Fruit fly (Drosophila melanogaster) whole organism, embryonic: Measurements from ENCODE around the gene Gel.
A peak's percentile ranks its signal among the peaks of the same experiment; 100 is the strongest.

ENCODE experiments used
- Adf1 ChIP-seq: fragments of 200-800 bp; sonication (Bioruptor generic); IDR thresholded peaks from 2 replicates; pipeline ENCODE4 v1.3.6; 2022; ENCODE audit warnings: missing biosample characterization, missing genetic modification characterization
- B-H1 ChIP-seq: fragments of 200-800 bp; sonication (Bioruptor generic); IDR thresholded peaks from 3 replicates; pipeline ENCODE4 v1.3.6; 2022; ENCODE audit warnings: missing biosample characterization, missing genetic modification characterization
- BtbVII ChIP-seq: fragments of 200-800 bp; sonication (Bioruptor generic); optimal IDR thresholded peaks from 3 replicates; lab custom pipeline; 2017; ENCODE audit warnings: missing biosample characterization, mild to moderate bottlenecking, missing genetic modification characterization
- CG10267 ChIP-seq: fragments of 200-800 bp; sonication (Bioruptor generic); optimal IDR thresholded peaks from 2 replicates; lab custom pipeline; 2018; ENCODE audit warnings: missing biosample characterization, mild to moderate bottlenecking, missing genetic modification characterization, moderate library complexity
- CG11085 ChIP-seq: fragments of 200-800 bp; sonication (Bioruptor generic); IDR thresholded peaks from 2 replicates; pipeline ENCODE4 v1.3.6; 2022; ENCODE audit warnings: missing biosample characterization, missing genetic modification characterization
- CG11456 ChIP-seq: fragments of 200-800 bp; sonication (Bioruptor generic); IDR thresholded peaks from 3 replicates; pipeline ENCODE4 v1.3.6; 2022; ENCODE audit warnings: missing biosample characterization, missing genetic modification characterization
- CG12299 ChIP-seq: fragments of 200-800 bp; sonication (Bioruptor generic); optimal IDR thresholded peaks from 2 replicates; lab custom pipeline; 2018; ENCODE audit warnings: missing biosample characterization, mild to moderate bottlenecking, missing genetic modification characterization
- CG12744 ChIP-seq: fragments of 200-800 bp; sonication (Bioruptor generic); optimal IDR thresholded peaks from 2 replicates; lab custom pipeline; 2016; ENCODE audit warnings: missing biosample characterization, missing genetic modification characterization
- CG15073 ChIP-seq: fragments of 200-800 bp; sonication (Bioruptor generic); optimal IDR thresholded peaks from 2 replicates; lab custom pipeline; 2016; ENCODE audit warnings: missing biosample characterization, missing genetic modification characterization
- CG16813 ChIP-seq: fragments of 200-800 bp; sonication (Bioruptor generic); IDR thresholded peaks from 3 replicates; pipeline ENCODE4 v1.3.6; 2022; ENCODE audit warnings: missing biosample characterization, missing genetic modification characterization; ENCODE audit not compliant: partially characterized antibody
- CG17328 ChIP-seq: fragments of 200-800 bp; sonication (Bioruptor generic); IDR thresholded peaks from 2 replicates; pipeline ENCODE4 v1.3.6; 2022; ENCODE audit warnings: missing biosample characterization, missing genetic modification characterization
- CG31441 ChIP-seq: fragments of 200-800 bp; sonication (Bioruptor generic); IDR thresholded peaks from 2 replicates; pipeline ENCODE4 v1.3.6; 2022; ENCODE audit warnings: missing biosample characterization, missing genetic modification characterization
- CG34376 ChIP-seq: fragments of 200-800 bp; sonication (Bioruptor generic); optimal IDR thresholded peaks from 2 replicates; lab custom pipeline; 2018; ENCODE audit warnings: missing biosample characterization, mild to moderate bottlenecking, missing genetic modification characterization
- CG6689 ChIP-seq: fragments of 200-800 bp; sonication (Bioruptor generic); IDR thresholded peaks from 2 replicates; pipeline ENCODE4 v1.3.6; 2022; ENCODE audit warnings: missing biosample characterization, missing genetic modification characterization
- CG8944 ChIP-seq: fragments of 200-800 bp; sonication (Bioruptor generic); optimal IDR thresholded peaks from 3 replicates; lab custom pipeline; 2016; ENCODE audit warnings: missing biosample characterization, missing genetic modification characterization
- CG9215 ChIP-seq: fragments of 200-800 bp; sonication (Bioruptor generic); IDR thresholded peaks from 2 replicates; pipeline ENCODE4 v1.3.6; 2022; ENCODE audit warnings: missing biosample characterization, missing genetic modification characterization
- CG9437 ChIP-seq: fragments of 200-800 bp; sonication (Bioruptor generic); optimal IDR thresholded peaks from 2 replicates; lab custom pipeline; 2018; ENCODE audit warnings: missing biosample characterization, mild to moderate bottlenecking, missing genetic modification characterization
- CoRest ChIP-seq: fragments of 200-800 bp; sonication (Bioruptor generic); optimal IDR thresholded peaks from 3 replicates; lab custom pipeline; 2018; ENCODE audit warnings: missing biosample characterization, mild to moderate bottlenecking, missing genetic modification characterization, moderate library complexity
- Dp ChIP-seq: fragments of 200-800 bp; sonication (Bioruptor generic); optimal IDR thresholded peaks from 2 replicates; lab custom pipeline; 2018; ENCODE audit warnings: missing biosample characterization, mild to moderate bottlenecking, missing genetic modification characterization, moderate library complexity
- ERR ChIP-seq: fragments of 200-800 bp; sonication (Bioruptor generic); optimal IDR thresholded peaks from 2 replicates; lab custom pipeline; 2016; ENCODE audit warnings: missing biosample characterization, missing genetic modification characterization
- Fer1 ChIP-seq: fragments of 200-800 bp; sonication (Bioruptor generic); optimal IDR thresholded peaks from 2 replicates; lab custom pipeline; 2017; ENCODE audit warnings: missing biosample characterization, mild to moderate bottlenecking, missing genetic modification characterization
- Hr51 ChIP-seq, 2 experiments: fragments of 200-800 bp; sonication (Bioruptor generic); optimal IDR thresholded peaks; 2 replicates in 1 of 2; 3 replicates in 1 of 2; lab custom pipeline; 2016 to 2018; ENCODE audit warnings: missing biosample characterization in 2 of 2, missing genetic modification characterization in 2 of 2, mild to moderate bottlenecking in 1 of 2, moderate library complexity in 1 of 2
- MTF-1 ChIP-seq: fragments of 200-800 bp; sonication (Bioruptor generic); optimal IDR thresholded peaks from 2 replicates; lab custom pipeline; 2018; ENCODE audit warnings: missing biosample characterization, mild to moderate bottlenecking, missing genetic modification characterization, borderline replicate concordance
- Ptx1 ChIP-seq: fragments of 200-800 bp; sonication (Bioruptor generic); IDR thresholded peaks from 2 replicates; pipeline ENCODE4 v1.3.6; 2022; ENCODE audit warnings: missing biosample characterization, missing genetic modification characterization
- Ravus ChIP-seq: fragments of 200-800 bp; sonication (Bioruptor generic); IDR thresholded peaks from 2 replicates; pipeline ENCODE4 v1.3.6; 2022; ENCODE audit warnings: missing biosample characterization, missing genetic modification characterization
- Six4 ChIP-seq: fragments of 200-800 bp; sonication (Bioruptor generic); optimal IDR thresholded peaks from 2 replicates; lab custom pipeline; 2016; ENCODE audit warnings: missing biosample characterization, missing genetic modification characterization
- abd-A ChIP-seq: fragments of 200-800 bp; sonication (Bioruptor generic); optimal IDR thresholded peaks from 3 replicates; lab custom pipeline; 2019; ENCODE audit warnings: missing biosample characterization, mild to moderate bottlenecking, missing genetic modification characterization, moderate library complexity
- bbx ChIP-seq: fragments of 200-800 bp; sonication (Bioruptor generic); IDR thresholded peaks from 2 replicates; pipeline ENCODE4 v1.3.6; 2022; ENCODE audit warnings: missing biosample characterization, missing genetic modification characterization; ENCODE audit not compliant: partially characterized antibody
- btn ChIP-seq: fragments of 200-800 bp; sonication (Bioruptor generic); optimal IDR thresholded peaks from 2 replicates; lab custom pipeline; 2016; ENCODE audit warnings: missing biosample characterization, missing genetic modification characterization
- chm ChIP-seq: fragments of 200-800 bp; sonication (Bioruptor generic); IDR thresholded peaks from 2 replicates; pipeline ENCODE4 v1.3.6; 2022; ENCODE audit warnings: missing biosample characterization, missing genetic modification characterization
- croc ChIP-seq: fragments of 200-800 bp; sonication (Bioruptor generic); conservative IDR thresholded peaks from 3 replicates; pipeline ENCODE4 v1.3.6; 2022; ENCODE audit warnings: missing biosample characterization, missing genetic modification characterization
- crol ChIP-seq: fragments of 200-800 bp; sonication (Bioruptor generic); IDR thresholded peaks from 2 replicates; pipeline ENCODE4 v1.3.6; 2022; ENCODE audit warnings: missing biosample characterization, missing genetic modification characterization
- dmrt11E ChIP-seq: fragments of 200-800 bp; sonication (Bioruptor generic); optimal IDR thresholded peaks from 3 replicates; lab custom pipeline; 2018; ENCODE audit warnings: missing biosample characterization, mild to moderate bottlenecking, missing genetic modification characterization, moderate library complexity
- ewg ChIP-seq: fragments of 200-800 bp; sonication (Bioruptor generic); optimal IDR thresholded peaks from 3 replicates; lab custom pipeline; 2017; ENCODE audit warnings: mild to moderate bottlenecking, missing biosample characterization, missing genetic modification reagents, missing genetic modification characterization
- gsb ChIP-seq: fragments of 200-800 bp; sonication (Bioruptor generic); IDR thresholded peaks from 2 replicates; pipeline ENCODE4 v1.3.6; 2022; ENCODE audit warnings: missing biosample characterization, missing genetic modification characterization
- gsb-n ChIP-seq: fragments of 200-800 bp; sonication (Bioruptor generic); optimal IDR thresholded peaks from 3 replicates; lab custom pipeline; 2018; ENCODE audit warnings: missing biosample characterization, mild to moderate bottlenecking, missing genetic modification characterization
- hbn ChIP-seq: fragments of 200-800 bp; sonication (Bioruptor generic); IDR thresholded peaks from 2 replicates; pipeline ENCODE4 v1.3.6; 2022; ENCODE audit warnings: missing biosample characterization, missing genetic modification characterization; ENCODE audit not compliant: partially characterized antibody
- hkb ChIP-seq, 2 experiments: fragments of 200-800 bp in 1 of 2; fragments of >200 bp in 1 of 2; sonication (Bioruptor generic) in 1 of 2; IDR thresholded peaks in 1 of 2; optimal IDR thresholded peaks in 1 of 2; 2 replicates each; pipeline versions ENCODE4 v1.3.6 to Lab custom; 2017 to 2022; ENCODE audit warnings: missing biosample characterization in 1 of 2, missing genetic modification characterization in 1 of 2
- nerfin-2 ChIP-seq: fragments of 200-800 bp; sonication (Bioruptor generic); IDR thresholded peaks from 2 replicates; pipeline ENCODE4 v1.3.6; 2022; ENCODE audit warnings: missing biosample characterization, missing genetic modification characterization; ENCODE audit not compliant: partially characterized antibody
- nom ChIP-seq: fragments of 200-800 bp; sonication (Bioruptor generic); optimal IDR thresholded peaks from 2 replicates; lab custom pipeline; 2017; ENCODE audit warnings: missing biosample characterization, missing genetic modification characterization, mild to moderate bottlenecking, moderate library complexity, missing genetic modification reagents
- pfk ChIP-seq: fragments of 200-800 bp; sonication (Bioruptor generic); optimal IDR thresholded peaks from 2 replicates; lab custom pipeline; 2018; ENCODE audit warnings: missing biosample characterization, mild to moderate bottlenecking, missing genetic modification characterization, moderate library complexity
- pnt ChIP-seq: fragments of 200-800 bp; sonication (Bioruptor generic); optimal IDR thresholded peaks from 3 replicates; lab custom pipeline; 2016; ENCODE audit warnings: missing biosample characterization, missing genetic modification characterization
- pros ChIP-seq: fragments of 200-800 bp; sonication (Bioruptor generic); optimal IDR thresholded peaks from 3 replicates; lab custom pipeline; 2019; ENCODE audit warnings: missing biosample characterization, mild to moderate bottlenecking, missing genetic modification characterization, moderate library complexity
- pzg ChIP-seq: fragments of 200-800 bp; sonication (Bioruptor generic); optimal IDR thresholded peaks from 3 replicates; lab custom pipeline; 2018; ENCODE audit warnings: missing biosample characterization, mild to moderate bottlenecking, missing genetic modification characterization, moderate library complexity
- sim ChIP-seq: fragments of 200-800 bp; sonication (Bioruptor generic); IDR thresholded peaks from 2 replicates; pipeline ENCODE4 v1.3.6; 2022; ENCODE audit warnings: missing biosample characterization, missing genetic modification characterization
- sima ChIP-seq: fragments of 200-800 bp; sonication (Bioruptor generic); optimal IDR thresholded peaks from 2 replicates; lab custom pipeline; 2016; ENCODE audit warnings: missing biosample characterization, missing genetic modification characterization
- sug ChIP-seq: fragments of 200-800 bp; optimal IDR thresholded peaks from 2 replicates; lab custom pipeline; 2019; ENCODE audit warnings: missing biosample characterization, mild to moderate bottlenecking, missing genetic modification characterization, moderate library complexity
- zfh1 ChIP-seq: fragments of 200-800 bp; sonication (Bioruptor generic); IDR thresholded peaks from 3 replicates; pipeline ENCODE4 v1.3.6; 2022; ENCODE audit warnings: missing biosample characterization, missing genetic modification characterization

Gel gene

DNA sequence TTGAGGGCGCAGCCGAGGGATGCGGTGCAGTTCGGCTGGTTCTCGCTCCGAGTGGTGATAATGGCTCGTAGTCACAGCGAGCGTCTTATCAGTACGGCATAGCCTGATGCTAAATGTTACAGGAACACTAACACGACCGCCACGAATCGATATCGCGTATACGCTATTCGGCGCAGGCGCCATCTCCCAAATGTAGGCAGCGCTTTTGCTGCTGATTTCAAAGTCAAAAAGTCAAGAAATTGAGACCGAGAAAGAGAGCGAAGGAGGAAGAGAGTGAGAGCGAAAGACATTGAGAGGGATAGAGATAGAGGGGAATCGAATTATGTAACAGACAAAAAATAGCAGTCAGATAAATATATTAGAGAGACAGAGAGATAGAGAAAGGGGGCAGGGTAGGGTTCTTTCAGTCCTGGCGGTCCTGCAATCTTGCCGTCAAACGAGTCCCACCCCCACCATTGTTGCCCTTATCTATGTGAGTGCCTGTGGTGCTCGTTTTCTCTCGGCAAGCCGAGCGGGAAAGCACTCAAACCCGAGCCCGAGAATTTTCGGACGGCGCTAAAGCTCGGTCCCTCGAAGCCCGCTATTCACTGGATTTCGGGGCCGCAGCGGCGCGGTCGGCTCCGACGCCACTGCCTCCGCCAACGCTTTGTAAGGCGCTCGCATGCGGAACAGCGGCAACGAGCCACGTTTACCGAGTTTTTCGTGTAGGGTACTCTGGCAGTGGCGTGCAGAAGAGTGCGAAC, 46.3 kb downstream of the Gel start (continued):
- no peak for TF ChIP-seq sima (GFP tag; lab: Kevin White, UChicago)
- no peak for TF ChIP-seq BtbVII (GFP tag; lab: Kevin White, UChicago)
- TF ChIP-seq CG6689 = 0 out of 2 replicates have a peak, but pooled peaks have one; percentile 8
- TF ChIP-seq Ptx1 = no peak
- TF ChIP-seq CG17328 = no peak
- peak; percentile 4 for TF ChIP-seq CG34376 (GFP tag; lab: Kevin White, UChicago)
- TF ChIP-seq ERR (GFP tag; lab: Kevin White, UChicago) = peak; percentile 25
- peak; percentile 16; the same call in 1 of the 2 replicates for TF ChIP-seq bbx
- no peak for TF ChIP-seq gsb (GFP tag; lab: Robert Waterston, UW)
- 0 out of 2 replicates have a peak, but pooled peaks have one; percentile 4 for TF ChIP-seq CG9215
- TF ChIP-seq B-H1 (GFP tag; lab: Robert Waterston, UW) = no peak
- TF ChIP-seq hbn (GFP tag; lab: Robert Waterston, UW) = no peak
- TF ChIP-seq Fer1 (GFP tag; lab: Kevin White, UChicago) = peak; percentile 10
- peak in 1 of 2 experiments; percentile 66 for TF ChIP-seq Hr51 (GFP tag; optimal IDR thresholded peaks at IDR 0.05; lab: Kevin White, UChicago)
- TF ChIP-seq CG10267 (tag; lab: Kevin White, UChicago) = no peak
- TF ChIP-seq MTF-1 = no peak
- TF ChIP-seq ewg (GFP tag; lab: Kevin White, UChicago) = peak; percentile 46
- TF ChIP-seq dmrt11E (tag; lab: Kevin White, UChicago) = no peak
- no peak for TF ChIP-seq btn (GFP tag; lab: Kevin White, UChicago)
- TF ChIP-seq Adf1 (GFP tag; lab: Robert Waterston, UW) = peak; percentile 78
- TF ChIP-seq nerfin-2 (GFP tag; lab: Robert Waterston, UW) = no peak
- TF ChIP-seq croc = no peak
- no peak for TF ChIP-seq CG31441 (GFP tag; lab: Robert Waterston, UW)
- TF ChIP-seq sug (tag; lab: Kevin White, UChicago) = no peak
- no peak for TF ChIP-seq hkb (optimal IDR thresholded peaks at IDR 0.05; lab: Kevin White, UChicago)
- TF ChIP-seq hkb (GFP tag; IDR thresholded peaks at IDR 0.05; lab: Robert Waterston, UW) = no peak
- TF ChIP-seq pros (GFP tag; lab: Kevin White, UChicago) = peak; percentile 34
- peak; percentile 18 for TF ChIP-seq CG12744
- no peak for TF ChIP-seq CG11085 (GFP tag; lab: Robert Waterston, UW)
- TF ChIP-seq CG12299 (tag; lab: Kevin White, UChicago) = no peak
- peak; percentile 12; the same call in 1 of the 2 replicates for TF ChIP-seq crol (GFP tag; lab: Robert Waterston, UW)
- TF ChIP-seq Six4 = no peak
- no peak for TF ChIP-seq gsb-n (tag; lab: Kevin White, UChicago)
- TF ChIP-seq zfh1 (GFP tag; lab: Robert Waterston, UW) = no peak
- TF ChIP-seq sim (GFP tag; lab: Robert Waterston, UW) = no peak
- TF ChIP-seq CG9437 = no peak
- no peak for TF ChIP-seq Dp (GFP tag; lab: Kevin White, UChicago)
- TF ChIP-seq CG11456 (GFP tag; lab: Robert Waterston, UW) = 0 out of 3 replicates have a peak, but pooled peaks have one; percentile 49
- no peak for TF ChIP-seq CoRest (tag; lab: Kevin White, UChicago)
- TF ChIP-seq pzg (GFP tag; lab: Kevin White, UChicago) = peak; percentile 7
- TF ChIP-seq nom (GFP tag; lab: Kevin White, UChicago) = no peak
- TF ChIP-seq CG8944 (GFP tag; lab: Kevin White, UChicago) = no peak
- TF ChIP-seq pfk (GFP tag; lab: Kevin White, UChicago) = peak; percentile 34
- TF ChIP-seq pnt (GFP tag; lab: Kevin White, UChicago) = no peak
- TF ChIP-seq abd-A = peak; percentile 53
- no peak for TF ChIP-seq chm
- no peak for TF ChIP-seq CG16813 (GFP tag; lab: Robert Waterston, UW)
- no peak for TF ChIP-seq CG15073
- TF ChIP-seq Ravus (GFP tag; lab: Robert Waterston, UW) = no peak
